Worm (Caenorhabditis elegans): ENCODE results near the gene F25E5.16.

The F25E5.16 gene

ce11 chrV:7434805-7435363, 3.2 kb upstream of the F25E5.16 start:
- no peak for TF ChIP-seq ama-1 (optimal IDR thresholded peaks at IDR 0.05)
- peak; percentile 19 for TF ChIP-seq unc-55 (GFP tag; optimal IDR thresholded peaks at IDR 0.05)
- TF ChIP-seq dve-1 (tag; optimal IDR thresholded peaks at IDR 0.05) = no peak

- TF ChIP-seq elt-4 (tag; optimal IDR thresholded peaks at IDR 0.05) (no peak), mec-3 (tag; optimal IDR thresholded peaks at IDR 0.05; ENCODE audit: borderline replicate concordance) (no peak), lin-11 (tag; optimal IDR thresholded peaks at IDR 0.05) (no peak), ttx-3 (tag; optimal IDR thresholded peaks at IDR 0.05) (no peak), sdc-2 (tag; optimal IDR thresholded peaks at IDR 0.05) (no peak), dmd-4 (tag; optimal IDR thresholded peaks at IDR 0.05; ENCODE audit: borderline replicate concordance) (no peak), ahr-1 (tag; optimal IDR thresholded peaks at IDR 0.05) (no peak), eyg-1 (tag; optimal IDR thresholded peaks at IDR 0.05) (no peak), rnt-1 (tag; optimal IDR thresholded peaks at IDR 0.05) (no peak), nhr-232 (tag; optimal IDR thresholded peaks at IDR 0.05) (no peak)
These were observed 2.5 kb upstream of the F25E5.16 start, which contains the start of the genes ddo-2 and F25E5.8 for ce11 chrV:7435376-7436204. Gene ddo-2 (minus strand): TSS chrV:7435705. Gene F25E5.8 (plus strand): TSS chrV:7435930.

ce11 chrV:7436509-7436908, 1.6 kb upstream of the F25E5.16 start:
- no peak for TF ChIP-seq tbx-2 (tag; optimal IDR thresholded peaks at IDR 0.05)
- no peak for TF ChIP-seq elt-4 (tag; optimal IDR thresholded peaks at IDR 0.05)
- TF ChIP-seq ceh-14 (tag; optimal IDR thresholded peaks at IDR 0.05) = no peak
- no peak for TF ChIP-seq hlh-13 (GFP tag; optimal IDR thresholded peaks at IDR 0.05)
- no peak for TF ChIP-seq ceh-24 (tag; optimal IDR thresholded peaks at IDR 0.05)
- no peak for TF ChIP-seq ceh-48 (tag; optimal IDR thresholded peaks at IDR 0.05)
- no peak for TF ChIP-seq unc-42 (tag; optimal IDR thresholded peaks at IDR 0.05)
- no peak for TF ChIP-seq rnt-1 (tag; optimal IDR thresholded peaks at IDR 0.05)
- TF ChIP-seq fkh-10 (GFP tag; optimal IDR thresholded peaks at IDR 0.05) = no peak
- no peak for TF ChIP-seq ceh-34 (tag; optimal IDR thresholded peaks at IDR 0.05)
- TF ChIP-seq pax-1 (tag; optimal IDR thresholded peaks at IDR 0.05) = no peak
- no peak for TF ChIP-seq pqm-1 (tag; optimal IDR thresholded peaks at IDR 0.05)
- no peak for TF ChIP-seq nhr-232 (tag; optimal IDR thresholded peaks at IDR 0.05)
- no peak for TF ChIP-seq hlh-6 (tag; optimal IDR thresholded peaks at IDR 0.05)
- no peak for TF ChIP-seq sox-4 (tag; optimal IDR thresholded peaks at IDR 0.05)
- TF ChIP-seq lim-6 (tag; optimal IDR thresholded peaks at IDR 0.05) = no peak
- no peak for TF ChIP-seq unc-3 (GFP tag; conservative IDR thresholded peaks at IDR 0.05)
- TF ChIP-seq unc-3 (tag; optimal IDR thresholded peaks at IDR 0.05) = no peak
- no peak for TF ChIP-seq hlh-8 (tag; optimal IDR thresholded peaks at IDR 0.05)
- no peak for TF ChIP-seq odd-2 (tag; optimal IDR thresholded peaks at IDR 0.05)

ce11 chrV:7436911-7437310, 1.2 kb upstream of the F25E5.16 start:
- TF ChIP-seq ceh-24 (tag; optimal IDR thresholded peaks at IDR 0.05) = no peak
- no peak for TF ChIP-seq ceh-9 (tag; optimal IDR thresholded peaks at IDR 0.05)
- no peak for TF ChIP-seq ets-4 (tag; optimal IDR thresholded peaks at IDR 0.05)
- TF ChIP-seq sdc-2 (tag; optimal IDR thresholded peaks at IDR 0.05) = no peak
- no peak for TF ChIP-seq ceh-6 (GFP tag; optimal IDR thresholded peaks at IDR 0.05)
- no peak for TF ChIP-seq elt-2 (tag; optimal IDR thresholded peaks at IDR 0.05)
- TF ChIP-seq ceh-18 (tag; optimal IDR thresholded peaks at IDR 0.05) = no peak
- TF ChIP-seq fkh-6 (tag; optimal IDR thresholded peaks at IDR 0.05) = no peak
- TF ChIP-seq gmeb-2 (tag; optimal IDR thresholded peaks at IDR 0.05) = no peak
- TF ChIP-seq T23F11.4 (GFP tag; optimal IDR thresholded peaks at IDR 0.05) = no peak
- no peak for TF ChIP-seq unc-86 (tag; optimal IDR thresholded peaks at IDR 0.05)
- no peak for TF ChIP-seq ceh-30 (tag; optimal IDR thresholded peaks at IDR 0.05)
- TF ChIP-seq fkh-10 (GFP tag; optimal IDR thresholded peaks at IDR 0.05) = no peak
- TF ChIP-seq tbx-2 (tag; optimal IDR thresholded peaks at IDR 0.05) = no peak
- TF ChIP-seq K02D7.2 (tag; optimal IDR thresholded peaks at IDR 0.05) = no peak
- TF ChIP-seq dve-1 (tag; optimal IDR thresholded peaks at IDR 0.05) = no peak
- no peak for TF ChIP-seq C08G9.2 (tag; optimal IDR thresholded peaks at IDR 0.05)
- TF ChIP-seq syd-9 (tag; optimal IDR thresholded peaks at IDR 0.05) = no peak
